Worm (Caenorhabditis elegans) whole organism, young adult: Measurements from ENCODE around the gene R05G6.4.
A peak's percentile ranks its signal among the peaks of the same experiment; 100 is the strongest.

ENCODE experiments used
- B0019.2 ChIP-seq: fragments of 200-800 bp; sonication (Bioruptor generic); conservative IDR thresholded peaks from 2 replicates; pipeline ENCODE4 v1.3.6; 2022; ENCODE audit warnings: missing genetic modification reagents, missing genetic modification characterization, missing compliant biosample characterization
- B0035.1 ChIP-seq: sonication (generic microtip); optimal IDR thresholded peaks from 2 replicates; lab custom pipeline; 2016; ENCODE audit warnings: missing genetic modification characterization, mild to moderate bottlenecking, missing compliant biosample characterization, missing genotype, missing genetic modification reagents
- B0336.3 ChIP-seq: fragments of 200-800 bp; sonication (Bioruptor generic); IDR thresholded peaks from 2 replicates; pipeline ENCODE4 v1.3.6; 2022; ENCODE audit warnings: missing genetic modification characterization, missing compliant biosample characterization
- C06A6.2 ChIP-seq: fragments of 200-800 bp; sonication (Bioruptor generic); conservative IDR thresholded peaks from 2 replicates; pipeline ENCODE4 v1.3.6; 2022; ENCODE audit warnings: missing genetic modification characterization, missing compliant biosample characterization
- F10E7.11 ChIP-seq: sonication (generic microtip); optimal IDR thresholded peaks from 2 replicates; lab custom pipeline; 2017; ENCODE audit warnings: mild to moderate bottlenecking, missing genetic modification characterization, moderate library complexity, missing compliant biosample characterization
- F33H1.4 ChIP-seq: fragments of 200-800 bp; sonication (Bioruptor generic); IDR thresholded peaks from 2 replicates; pipeline ENCODE4 v1.3.6; 2022; ENCODE audit warnings: missing genetic modification reagents, missing genetic modification characterization, missing compliant biosample characterization
- F39B2.1 ChIP-seq: fragments of 200-800 bp; sonication (Bioruptor generic); IDR thresholded peaks from 2 replicates; pipeline ENCODE4 v1.3.6; 2022; ENCODE audit warnings: missing genetic modification reagents, missing genetic modification characterization, missing compliant biosample characterization
- K11D2.4 ChIP-seq: fragments of 200-800 bp; sonication (Bioruptor generic); IDR thresholded peaks from 2 replicates; pipeline ENCODE4 v1.3.6; 2022; ENCODE audit warnings: missing genetic modification reagents, missing genetic modification characterization, missing compliant biosample characterization
- K12H6.12 ChIP-seq: fragments of 200-800 bp; sonication (Bioruptor generic); optimal IDR thresholded peaks from 2 replicates; lab custom pipeline; 2018; ENCODE audit warnings: mild to moderate bottlenecking, missing genetic modification characterization, missing compliant biosample characterization
- Y53G8AR.9 ChIP-seq: fragments of 200-800 bp; sonication (Bioruptor generic); conservative IDR thresholded peaks from 2 replicates; pipeline ENCODE4 v1.3.6; 2022; ENCODE audit warnings: missing genetic modification reagents, missing genetic modification characterization, missing compliant biosample characterization
- Y67H2A.10 ChIP-seq: fragments of 200-800 bp; sonication (Bioruptor generic); conservative IDR thresholded peaks from 2 replicates; pipeline ENCODE4 v1.3.6; 2022; ENCODE audit warnings: missing genetic modification reagents, missing genetic modification characterization, missing compliant biosample characterization
- ZK185.1 ChIP-seq: sonication (generic microtip); optimal IDR thresholded peaks from 2 replicates; lab custom pipeline; 2016; ENCODE audit warnings: mild to moderate bottlenecking, missing genetic modification characterization, missing compliant biosample characterization; ENCODE audit not compliant: poor library complexity, severe bottlenecking
- akir-1 ChIP-seq: fragments of 200-800 bp; sonication (Bioruptor generic); optimal IDR thresholded peaks from 2 replicates; lab custom pipeline; 2018; ENCODE audit warnings: mild to moderate bottlenecking, missing genetic modification characterization, moderate library complexity, missing compliant biosample characterization
- aptf-2 ChIP-seq: fragments of 200-800 bp; sonication (Bioruptor generic); conservative IDR thresholded peaks from 2 replicates; pipeline ENCODE4 v1.3.6; 2022; ENCODE audit warnings: missing genetic modification reagents, missing genetic modification characterization, missing compliant biosample characterization
- attf-5 ChIP-seq: fragments of 200-800 bp; sonication (Bioruptor generic); optimal IDR thresholded peaks from 2 replicates; lab custom pipeline; 2018; ENCODE audit warnings: mild to moderate bottlenecking, missing genetic modification characterization, missing compliant biosample characterization
- cebp-2 ChIP-seq: fragments of 200-800 bp; sonication (Bioruptor generic); IDR thresholded peaks from 2 replicates; pipeline ENCODE4 v1.3.6; 2022; ENCODE audit warnings: missing genetic modification characterization, missing compliant biosample characterization
- dox-1 ChIP-seq: fragments of 200-800 bp; sonication (Bioruptor generic); IDR thresholded peaks from 2 replicates; pipeline ENCODE4 v1.3.6; 2022; ENCODE audit warnings: missing genetic modification reagents, missing genetic modification characterization, missing compliant biosample characterization
- efl-1 ChIP-seq: fragments of 150-350 bp; optimal IDR thresholded peaks from 2 replicates; lab custom pipeline; 2014; ENCODE audit warnings: missing biosample characterization, missing genetic modification reagents, missing genetic modification characterization
- ekl-4 ChIP-seq: fragments of 200-800 bp; sonication (Bioruptor generic); IDR thresholded peaks from 2 replicates; pipeline ENCODE4 v1.3.6; 2022; ENCODE audit warnings: missing genetic modification reagents, missing genetic modification characterization, missing compliant biosample characterization
- ets-4 ChIP-seq: fragments of 200-800 bp; sonication (Bioruptor generic); optimal IDR thresholded peaks from 2 replicates; lab custom pipeline; 2018; ENCODE audit warnings: mild to moderate bottlenecking, missing genetic modification characterization, missing compliant biosample characterization
- him-1 ChIP-seq: sonication (generic microtip); optimal IDR thresholded peaks from 2 replicates; lab custom pipeline; 2016; ENCODE audit warnings: missing genotype, missing genetic modification reagents, missing genetic modification characterization, missing compliant biosample characterization
- hlh-26 ChIP-seq: fragments of 200-800 bp; sonication (Bioruptor generic); conservative IDR thresholded peaks from 2 replicates; pipeline ENCODE4 v1.3.6; 2022; ENCODE audit warnings: missing genetic modification reagents, missing genetic modification characterization, missing compliant biosample characterization
- hmg-1.2 ChIP-seq: fragments of 200-800 bp; sonication (Bioruptor generic); IDR thresholded peaks from 2 replicates; pipeline ENCODE4 v1.3.6; 2022; ENCODE audit warnings: missing genetic modification reagents, missing genetic modification characterization, missing compliant biosample characterization
- hsf-1 ChIP-seq: fragments of 200-800 bp; sonication (Bioruptor generic); IDR thresholded peaks from 2 replicates; pipeline ENCODE4 v1.3.6; 2022; ENCODE audit warnings: missing genetic modification reagents, missing genetic modification characterization, missing compliant biosample characterization
- let-526 ChIP-seq: fragments of 200-800 bp; sonication (Bioruptor generic); IDR thresholded peaks from 2 replicates; pipeline ENCODE4 v1.3.6; 2022; ENCODE audit warnings: missing genetic modification reagents, missing genetic modification characterization, missing compliant biosample characterization
- lin-26 ChIP-seq: fragments of 200-800 bp; sonication (Bioruptor generic); IDR thresholded peaks from 2 replicates; pipeline ENCODE4 v1.3.6; 2022; ENCODE audit warnings: missing genetic modification reagents, missing genetic modification characterization, missing compliant biosample characterization
- madf-3 ChIP-seq: fragments of 200-800 bp; sonication (Bioruptor generic); IDR thresholded peaks from 2 replicates; pipeline ENCODE4 v1.3.6; 2022; ENCODE audit warnings: missing genetic modification reagents, missing genetic modification characterization, missing compliant biosample characterization
- mcd-1 ChIP-seq: fragments of 200-800 bp; sonication (Bioruptor generic); IDR thresholded peaks from 2 replicates; pipeline ENCODE4 v1.3.6; 2022; ENCODE audit warnings: missing genetic modification reagents, missing genetic modification characterization, missing compliant biosample characterization
- mes-4 ChIP-seq: sonication (generic microtip); optimal IDR thresholded peaks from 2 replicates; lab custom pipeline; 2016; ENCODE audit warnings: missing genotype, missing genetic modification characterization, missing compliant biosample characterization
- mxl-1 ChIP-seq: sonication (generic microtip); optimal IDR thresholded peaks from 2 replicates; lab custom pipeline; 2016; ENCODE audit warnings: missing genetic modification characterization, missing compliant biosample characterization
- nhr-120 ChIP-seq: fragments of 200-800 bp; sonication (Bioruptor generic); IDR thresholded peaks from 2 replicates; pipeline ENCODE4 v1.3.6; 2022; ENCODE audit warnings: missing genetic modification characterization, missing compliant biosample characterization
- nhr-179 ChIP-seq: sonication (generic microtip); optimal IDR thresholded peaks from 2 replicates; lab custom pipeline; 2016; ENCODE audit warnings: mild to moderate bottlenecking, missing genetic modification characterization, missing compliant biosample characterization
- nhr-80 ChIP-seq: sonication (generic microtip); optimal IDR thresholded peaks from 2 replicates; lab custom pipeline; 2016; ENCODE audit warnings: missing genetic modification characterization, missing compliant biosample characterization
- rpc-1 ChIP-seq, 2 experiments: fragments of 150-350 bp in 1 of 2; sonication (generic microtip) in 1 of 2; optimal IDR thresholded peaks; 2 replicates each; lab custom pipeline; 2014 to 2018; ENCODE audit warnings: missing biosample characterization in 1 of 2, missing genetic modification characterization in 1 of 2, missing genetic modification reagents in 1 of 2, missing genotype in 1 of 2
- snpc-1.1 ChIP-seq: sonication (generic microtip); optimal IDR thresholded peaks from 2 replicates; lab custom pipeline; 2017; ENCODE audit warnings: missing genetic modification characterization, mild to moderate bottlenecking, missing compliant biosample characterization, antibody characterized with exemption, moderate library complexity, missing genotype, missing genetic modification reagents; ENCODE audit not compliant: insufficient read depth
- snpc-3.4 ChIP-seq: sonication (generic microtip); optimal IDR thresholded peaks from 2 replicates; lab custom pipeline; 2017; ENCODE audit warnings: missing genetic modification characterization, mild to moderate bottlenecking, missing compliant biosample characterization, antibody characterized with exemption, moderate library complexity, missing genotype, missing genetic modification reagents
- tbp1 ChIP-seq: fragments of 200-800 bp; sonication (Bioruptor generic); optimal IDR thresholded peaks from 2 replicates; lab custom pipeline; 2018; ENCODE audit warnings: mild to moderate bottlenecking, missing genetic modification characterization, missing compliant biosample characterization
- unc-62 ChIP-seq: fragments of 150-350 bp; optimal IDR thresholded peaks from 2 replicates; lab custom pipeline; 2014; ENCODE audit warnings: missing biosample characterization, missing genetic modification reagents, missing genetic modification characterization
- ztf-22 ChIP-seq: fragments of 200-800 bp; sonication (Bioruptor generic); optimal IDR thresholded peaks from 2 replicates; lab custom pipeline; 2018; ENCODE audit warnings: mild to moderate bottlenecking, missing genetic modification characterization, moderate library complexity, missing compliant biosample characterization
- ztf-28 ChIP-seq: fragments of 200-800 bp; sonication (Bioruptor generic); IDR thresholded peaks from 2 replicates; pipeline ENCODE4 v1.3.6; 2022; ENCODE audit warnings: missing genetic modification reagents, missing genetic modification characterization, missing compliant biosample characterization
- ztf-3 ChIP-seq: fragments of 200-800 bp; sonication (Bioruptor generic); optimal IDR thresholded peaks from 2 replicates; lab custom pipeline; 2018; ENCODE audit warnings: mild to moderate bottlenecking, missing genetic modification characterization, missing compliant biosample characterization
- ztf-6 ChIP-seq: fragments of 200-800 bp; sonication (Bioruptor generic); IDR thresholded peaks from 2 replicates; pipeline ENCODE4 v1.3.6; 2022; ENCODE audit warnings: missing genetic modification reagents, missing genetic modification characterization, missing compliant biosample characterization

R05G6.4 gene

ce11 chrIV:7486201-7486947 lies 26.7 kb upstream of the R05G6.4 start, which contains the start of the genes his-61 and his-62 (continued):
- TF ChIP-seq hmg-1.2 (peak; percentile 80), cebp-2 (GFP tag; lab: Robert Waterston, UW) (peak; percentile 62; the same call in 1 of the 2 replicates), ztf-3 (GFP tag; lab: Kevin White, UChicago) (no peak), hsf-1 (GFP tag; lab: Robert Waterston, UW) (peak; percentile 15; the same call in 1 of the 2 replicates), Y53G8AR.9 (GFP tag; lab: Robert Waterston, UW) (peak; percentile 56), dox-1 (peak; percentile 82), snpc-1.1 (tag; lab: Kevin White, UChicago) (no peak), aptf-2 (peak; percentile 87), nhr-179 (tag; lab: Kevin White, UChicago) (no peak)

- TF ChIP-seq ZK185.1 (tag; lab: Kevin White, UChicago) (no peak), ztf-28 (GFP tag; lab: Robert Waterston, UW) (no peak), K12H6.12 (no peak), B0035.1 (tag; lab: Kevin White, UChicago) (no peak), Y53G8AR.9 (GFP tag; lab: Robert Waterston, UW) (peak; percentile 85), mxl-1 (tag; lab: Kevin White, UChicago) (no peak), nhr-179 (tag; lab: Kevin White, UChicago) (no peak), ztf-22 (no peak), ets-4 (GFP tag; lab: Kevin White, UChicago) (no peak), F39B2.1 (GFP tag; lab: Robert Waterston, UW) (peak; percentile 99), F33H1.4 (0 out of 2 replicates have a peak, but pooled peaks have one; percentile 24), hlh-26 (GFP tag; lab: Robert Waterston, UW) (no peak), nhr-80 (tag; lab: Kevin White, UChicago) (no peak), B0019.2 (GFP tag; lab: Robert Waterston, UW) (no peak), K11D2.4 (no peak), ekl-4 (GFP tag; lab: Robert Waterston, UW) (peak; percentile 64; the same call in 1 of the 2 replicates), him-1 (tag; lab: Kevin White, UChicago) (no peak), let-526 (no peak), madf-3 (GFP tag; lab: Robert Waterston, UW) (peak; percentile 62; the same call in 1 of the 2 replicates), attf-5 (GFP tag; lab: Kevin White, UChicago) (peak; percentile 9), F10E7.11 (tag; lab: Kevin White, UChicago) (no peak), mcd-1 (GFP tag; lab: Robert Waterston, UW) (peak; percentile 40; the same call in 1 of the 2 replicates), snpc-3.4 (tag; lab: Kevin White, UChicago) (peak; percentile 51), B0336.3 (GFP tag; lab: Robert Waterston, UW) (peak; percentile 77), hsf-1 (GFP tag; lab: Robert Waterston, UW) (peak; percentile 13), rpc-1 (optimal IDR thresholded peaks at IDR 0.05; lab: Kevin White, UChicago) (no peak), rpc-1 (tag; optimal IDR thresholded peaks at IDR 0.05; lab: Kevin White, UChicago) (no peak), efl-1 (GFP tag; lab: Kevin White, UChicago) (no peak), akir-1 (no peak), nhr-120 (GFP tag; lab: Robert Waterston, UW) (no peak), ztf-3 (GFP tag; lab: Kevin White, UChicago) (no peak), mes-4 (tag; lab: Kevin White, UChicago) (peak; percentile 48), ztf-6 (no peak), dox-1 (peak; percentile 93), hmg-1.2 (peak; percentile 41; the same call in 1 of the 2 replicates), Y67H2A.10 (GFP tag; lab: Robert Waterston, UW) (no peak), tbp1 (peak; percentile 67), lin-26 (peak; percentile 95), unc-62 (GFP tag; lab: Kevin White, UChicago) (no peak), C06A6.2 (no peak)
These were observed 25.2 kb upstream of the R05G6.4 start, which contains the start of the genes his-60 and his-59 for ce11 chrIV:7487554-7488456. Gene his-60 (minus strand): TSS chrIV:7487992. Gene his-59 (plus strand): TSS chrIV:7488249.
